Fruit fly (Drosophila melanogaster): Measurements from ENCODE around the gene CG1523.

- TF ChIP-seq CG13204 (GFP tag; optimal IDR thresholded peaks at IDR 0.05), result no peak
- no peak for TF ChIP-seq Snoo (tag; optimal IDR thresholded peaks at IDR 0.05)
- TF ChIP-seq Ets98B (GFP tag; IDR thresholded peaks at IDR 0.05), result no peak
- TF ChIP-seq CG12605 (GFP tag; IDR thresholded peaks at IDR 0.05), result no peak
- TF ChIP-seq CG4496 (GFP tag; IDR thresholded peaks at IDR 0.05), result no peak
- TF ChIP-seq CG17806 (tag; optimal IDR thresholded peaks at IDR 0.05), result no peak
- TF ChIP-seq gl (tag; optimal IDR thresholded peaks at IDR 0.05), result no peak
- no peak for TF ChIP-seq EcR (GFP tag; optimal IDR thresholded peaks at IDR 0.05)
- TF ChIP-seq Pif1A (GFP tag; optimal IDR thresholded peaks at IDR 0.05), result no peak
- no peak for TF ChIP-seq Pif1B (GFP tag; optimal IDR thresholded peaks at IDR 0.05)
- no peak for TF ChIP-seq CG34367 (tag; optimal IDR thresholded peaks at IDR 0.05)
These were observed 24.5 kb upstream of the CG1523 start for dm6 chr3R:28843776-28844610.
